Fruit fly (Drosophila melanogaster): ENCODE data around the gene up.

The up gene

dm6 chrX:13568127-13568526 is 34.3 kb downstream of the up start (continued):
- peak; percentile 66 for TF ChIP-seq slbo (GFP tag; IDR thresholded peaks at IDR 0.05)
- peak; percentile 16 for TF ChIP-seq CG13424 (tag; optimal IDR thresholded peaks at IDR 0.05)
- TF ChIP-seq ci (GFP tag; IDR thresholded peaks at IDR 0.05) = peak; percentile 49; the same call in 1 of the 3 replicates
- TF ChIP-seq mam (GFP tag; optimal IDR thresholded peaks at IDR 0.05) = peak; percentile 36
- no peak for TF ChIP-seq sima (GFP tag; optimal IDR thresholded peaks at IDR 0.05)
- TF ChIP-seq CG11695 (GFP tag; IDR thresholded peaks at IDR 0.05) = peak; percentile 30; the same call in 1 of the 3 replicates
- peak; percentile 34 for TF ChIP-seq Blimp-1 (GFP tag; optimal IDR thresholded peaks at IDR 0.05)
- peak; percentile 35; the same call in 1 of the 3 replicates for TF ChIP-seq CG11456 (GFP tag; IDR thresholded peaks at IDR 0.05)
- peak; percentile 4 for TF ChIP-seq zfh2 (GFP tag; optimal IDR thresholded peaks at IDR 0.05)
- 0 out of 2 replicates have a peak, but pooled peaks have one; percentile 48 for TF ChIP-seq sob (GFP tag; IDR thresholded peaks at IDR 0.05)
- TF ChIP-seq nmo (GFP tag; optimal IDR thresholded peaks at IDR 0.05) = peak; percentile 4
- peak; percentile 18; the same call in 1 of the 2 replicates for TF ChIP-seq CG11247 (GFP tag; IDR thresholded peaks at IDR 0.05)
- TF ChIP-seq CG6689 (GFP tag; IDR thresholded peaks at IDR 0.05) = peak; percentile 34; the same call in 1 of the 2 replicates
- TF ChIP-seq CG13296 (GFP tag; optimal IDR thresholded peaks at IDR 0.05) = peak; percentile 8
- peak; percentile 14 for TF ChIP-seq phol (tag; optimal IDR thresholded peaks at IDR 0.05)
- peak; percentile 19 for TF ChIP-seq CG10979 (tag; optimal IDR thresholded peaks at IDR 0.05)
- TF ChIP-seq ind (GFP tag; optimal IDR thresholded peaks at IDR 0.05) = peak; percentile 35
- TF ChIP-seq CG14667 (GFP tag; IDR thresholded peaks at IDR 0.05) = peak; percentile 25; the same call in 1 of the 2 replicates
- TF ChIP-seq zfh1 (GFP tag; IDR thresholded peaks at IDR 0.05) = peak; percentile 50; the same call in 1 of the 3 replicates
- no peak for TF ChIP-seq Lpt (GFP tag; optimal IDR thresholded peaks at IDR 0.05)
- TF ChIP-seq Rfx (GFP tag; IDR thresholded peaks at IDR 0.05) = peak; percentile 49; the same call in 1 of the 2 replicates
- peak; percentile 22; the same call in 1 of the 2 replicates for TF ChIP-seq CG14014 (GFP tag; IDR thresholded peaks at IDR 0.05)
- TF ChIP-seq sisA (GFP tag; IDR thresholded peaks at IDR 0.05) = peak; percentile 46
- peak; percentile 44 for TF ChIP-seq vvl (GFP tag; IDR thresholded peaks at IDR 0.05)
- peak; percentile 6 for TF ChIP-seq CG13624 (GFP tag; optimal IDR thresholded peaks at IDR 0.05)
- peak; percentile 53; the same call in 1 of the 2 replicates for TF ChIP-seq CG32532 (GFP tag; IDR thresholded peaks at IDR 0.05)
- TF ChIP-seq CG16863 (GFP tag; optimal IDR thresholded peaks at IDR 0.05) = no peak
- TF ChIP-seq CG10209 (GFP tag; optimal IDR thresholded peaks at IDR 0.05) = peak; percentile 1
- no peak for TF ChIP-seq CG9932 (GFP tag; IDR thresholded peaks at IDR 0.05)
- peak; percentile 52 for TF ChIP-seq Ada2b (GFP tag; IDR thresholded peaks at IDR 0.05)
- TF ChIP-seq otp (GFP tag; IDR thresholded peaks at IDR 0.05) = 0 out of 3 replicates have a peak, but pooled peaks have one; percentile 17
- peak; percentile 70 for TF ChIP-seq sens (GFP tag)
- no peak for TF ChIP-seq danr (GFP tag; IDR thresholded peaks at IDR 0.05)
- TF ChIP-seq dysf (GFP tag; IDR thresholded peaks at IDR 0.05) = peak; percentile 57; the same call in 2 of the 3 replicates
- TF ChIP-seq CG14050 (GFP tag; IDR thresholded peaks at IDR 0.05) = peak; percentile 17; the same call in 1 of the 3 replicates
- TF ChIP-seq Lim3 (GFP tag; IDR thresholded peaks at IDR 0.05) = no peak
- peak; percentile 37 for TF ChIP-seq lab (GFP tag; optimal IDR thresholded peaks at IDR 0.05)
- TF ChIP-seq Atf6 (GFP tag; IDR thresholded peaks at IDR 0.05) = peak; percentile 35; the same call in 1 of the 2 replicates
- peak; percentile 46; the same call in 1 of the 2 replicates for TF ChIP-seq Xrp1 (GFP tag; IDR thresholded peaks at IDR 0.05)
- no peak for TF ChIP-seq CG11093 (GFP tag; IDR thresholded peaks at IDR 0.05)
- peak; percentile 13 for TF ChIP-seq Dip3 (GFP tag; optimal IDR thresholded peaks at IDR 0.05)
- peak; percentile 24 for TF ChIP-seq CG17359 (tag; optimal IDR thresholded peaks at IDR 0.05)
- TF ChIP-seq emc (GFP tag; optimal IDR thresholded peaks at IDR 0.05) = no peak
- no peak for TF ChIP-seq peb (GFP tag; IDR thresholded peaks at IDR 0.05)
- peak; percentile 25 for TF ChIP-seq CG30403 (GFP tag; optimal IDR thresholded peaks at IDR 0.05)
- peak in 1 of 2 experiments; percentile 27 for TF ChIP-seq bsh (GFP tag; optimal IDR thresholded peaks at IDR 0.05)
- TF ChIP-seq Lhr (GFP tag; optimal IDR thresholded peaks at IDR 0.05) = no peak
- peak; percentile 5 for TF ChIP-seq Hmr (GFP tag; optimal IDR thresholded peaks at IDR 0.05)
- TF ChIP-seq tgo (GFP tag; IDR thresholded peaks at IDR 0.05) = peak; percentile 48
- no peak for TF ChIP-seq pan (optimal IDR thresholded peaks at IDR 0.05)
- TF ChIP-seq pan (GFP tag; optimal IDR thresholded peaks at IDR 0.05 in 1 of 2, IDR thresholded peaks at IDR 0.05 in 1 of 2) = peak in 1 of 2 experiments; percentile 52
